Fruit fly (Drosophila melanogaster) whole organism, embryonic: Measurements from ENCODE around the gene vers.
A peak's percentile ranks its signal among the peaks of the same experiment; 100 is the strongest.

Source experiments
- ATbp ChIP-seq: fragments of 200-800 bp; sonication (Bioruptor generic); optimal IDR thresholded peaks from 2 replicates; lab custom pipeline; 2017; ENCODE audit warnings: missing biosample characterization, mild to moderate bottlenecking, missing genetic modification characterization, missing genetic modification reagents
- CG10209 ChIP-seq: fragments of 200-800 bp; sonication (Bioruptor generic); optimal IDR thresholded peaks from 3 replicates; lab custom pipeline; 2017; ENCODE audit warnings: missing biosample characterization, mild to moderate bottlenecking, missing genetic modification characterization, missing genetic modification reagents
- CG12219 ChIP-seq: fragments of 200-800 bp; sonication (Bioruptor generic); optimal IDR thresholded peaks from 3 replicates; lab custom pipeline; 2018; ENCODE audit warnings: missing biosample characterization, mild to moderate bottlenecking, missing genetic modification characterization
- CG12299 ChIP-seq: fragments of 200-800 bp; sonication (Bioruptor generic); optimal IDR thresholded peaks from 2 replicates; lab custom pipeline; 2018; ENCODE audit warnings: missing biosample characterization, mild to moderate bottlenecking, missing genetic modification characterization
- CG12744 ChIP-seq: fragments of 200-800 bp; sonication (Bioruptor generic); optimal IDR thresholded peaks from 2 replicates; lab custom pipeline; 2016; ENCODE audit warnings: missing biosample characterization, missing genetic modification characterization
- CG13287 ChIP-seq: fragments of 200-800 bp; sonication (Bioruptor generic); IDR thresholded peaks from 2 replicates; pipeline ENCODE4 v1.3.6; 2022; ENCODE audit warnings: missing biosample characterization, missing genetic modification characterization; ENCODE audit not compliant: partially characterized antibody
- CG13624 ChIP-seq: fragments of 200-800 bp; sonication (Bioruptor generic); optimal IDR thresholded peaks from 2 replicates; lab custom pipeline; 2016; ENCODE audit warnings: missing biosample characterization, missing genetic modification characterization
- CG13894 ChIP-seq: fragments of 200-800 bp; sonication (Bioruptor generic); optimal IDR thresholded peaks from 3 replicates; lab custom pipeline; 2018; ENCODE audit warnings: missing biosample characterization, mild to moderate bottlenecking, missing genetic modification characterization, moderate library complexity
- CG17359 ChIP-seq: fragments of 200-800 bp; sonication (Bioruptor generic); optimal IDR thresholded peaks from 3 replicates; lab custom pipeline; 2018; ENCODE audit warnings: missing biosample characterization, mild to moderate bottlenecking, missing genetic modification characterization, moderate library complexity
- CG17361 ChIP-seq: fragments of 200-800 bp; sonication (Bioruptor generic); IDR thresholded peaks from 3 replicates; pipeline ENCODE4 v1.3.6; 2022; ENCODE audit warnings: missing biosample characterization, missing genetic modification characterization
- CG18599 ChIP-seq: fragments of 200-800 bp; sonication (Bioruptor generic); optimal IDR thresholded peaks from 3 replicates; lab custom pipeline; 2017; ENCODE audit warnings: missing biosample characterization, missing genetic modification characterization, mild to moderate bottlenecking, moderate library complexity, missing genetic modification reagents
- CG2875 ChIP-seq: fragments of 200-800 bp; sonication (Bioruptor generic); optimal IDR thresholded peaks from 2 replicates; lab custom pipeline; 2017; ENCODE audit warnings: missing biosample characterization, mild to moderate bottlenecking, missing genetic modification characterization, missing genetic modification reagents
- CG30020 ChIP-seq: fragments of 200-800 bp; optimal IDR thresholded peaks from 2 replicates; lab custom pipeline; 2019; ENCODE audit warnings: missing biosample characterization, mild to moderate bottlenecking, missing genetic modification characterization, moderate library complexity
- CG31441 ChIP-seq: fragments of 200-800 bp; sonication (Bioruptor generic); IDR thresholded peaks from 2 replicates; pipeline ENCODE4 v1.3.6; 2022; ENCODE audit warnings: missing biosample characterization, missing genetic modification characterization
- CG3281 ChIP-seq: fragments of 200-800 bp; sonication (Bioruptor generic); optimal IDR thresholded peaks from 3 replicates; lab custom pipeline; 2017; ENCODE audit warnings: missing biosample characterization, mild to moderate bottlenecking, missing genetic modification characterization
- CG33557 ChIP-seq: fragments of 200-800 bp; sonication (Bioruptor generic); optimal IDR thresholded peaks from 2 replicates; lab custom pipeline; 2019; ENCODE audit warnings: missing biosample characterization, mild to moderate bottlenecking, missing genetic modification characterization, moderate library complexity
- CG3838 ChIP-seq: fragments of 200-800 bp; sonication (Bioruptor generic); optimal IDR thresholded peaks from 3 replicates; lab custom pipeline; 2016; ENCODE audit warnings: missing biosample characterization, missing genetic modification characterization
- CG4360 ChIP-seq: fragments of 200-800 bp; sonication (Bioruptor generic); IDR thresholded peaks from 2 replicates; pipeline ENCODE4 v1.3.6; 2022; ENCODE audit warnings: missing biosample characterization, missing genetic modification characterization
- CG6254 ChIP-seq: fragments of 200-800 bp; sonication (Bioruptor generic); optimal IDR thresholded peaks from 3 replicates; lab custom pipeline; 2017; ENCODE audit warnings: mild to moderate bottlenecking, missing biosample characterization, missing genetic modification reagents, missing genetic modification characterization
- CG6854 ChIP-seq: fragments of 200-800 bp; sonication (Bioruptor generic); optimal IDR thresholded peaks from 3 replicates; lab custom pipeline; 2017; ENCODE audit warnings: missing biosample characterization, mild to moderate bottlenecking, missing genetic modification characterization
- CG8924 ChIP-seq: fragments of 200-800 bp; optimal IDR thresholded peaks from 3 replicates; lab custom pipeline; 2019; ENCODE audit warnings: missing biosample characterization, mild to moderate bottlenecking, missing genetic modification characterization, moderate library complexity
- Chrac-16 ChIP-seq: fragments of 200-800 bp; sonication (Bioruptor generic); optimal IDR thresholded peaks from 3 replicates; lab custom pipeline; 2016; ENCODE audit warnings: missing biosample characterization, missing genetic modification characterization
- CkIIα-i1 ChIP-seq: fragments of 200-800 bp; sonication (Bioruptor generic); IDR thresholded peaks from 2 replicates; pipeline ENCODE4 v1.3.6; 2022; ENCODE audit warnings: missing biosample characterization, missing genetic modification characterization
- Doc3 ChIP-seq: fragments of 200-800 bp; sonication (Bioruptor generic); IDR thresholded peaks from 3 replicates; pipeline ENCODE4 v1.3.6; 2022; ENCODE audit warnings: missing biosample characterization, missing genetic modification characterization; ENCODE audit not compliant: partially characterized antibody
- Ets65A ChIP-seq: fragments of 200-800 bp; sonication (Bioruptor generic); peaks from one replicate; lab custom pipeline; 2016; ENCODE audit warnings: missing biosample characterization, missing genetic modification characterization
- Fer3 ChIP-seq: fragments of 200-800 bp; sonication (Bioruptor generic); optimal IDR thresholded peaks from 2 replicates; lab custom pipeline; 2018; ENCODE audit warnings: missing biosample characterization, mild to moderate bottlenecking, missing genetic modification characterization, moderate library complexity
- HLH4C ChIP-seq: fragments of 200-800 bp; sonication (Bioruptor generic); IDR thresholded peaks from 3 replicates; pipeline ENCODE4 v1.3.6; 2022; ENCODE audit warnings: missing biosample characterization, missing genetic modification characterization; ENCODE audit not compliant: partially characterized antibody
- Lhr ChIP-seq: fragments of 200-800 bp; sonication (Bioruptor generic); optimal IDR thresholded peaks from 3 replicates; lab custom pipeline; 2017; ENCODE audit warnings: mild to moderate bottlenecking, missing biosample characterization, missing genetic modification reagents, missing genetic modification characterization
- Mes4 ChIP-seq: fragments of 200-800 bp; sonication (Bioruptor generic); optimal IDR thresholded peaks from 2 replicates; lab custom pipeline; 2016; ENCODE audit warnings: missing biosample characterization, missing genetic modification characterization
- Opbp ChIP-seq: fragments of 200-800 bp; sonication (Bioruptor generic); IDR thresholded peaks from 3 replicates; pipeline ENCODE4 v1.3.6; 2022; ENCODE audit warnings: missing biosample characterization, missing genetic modification characterization; ENCODE audit not compliant: partially characterized antibody
- Ptx1 ChIP-seq: fragments of 200-800 bp; sonication (Bioruptor generic); IDR thresholded peaks from 2 replicates; pipeline ENCODE4 v1.3.6; 2022; ENCODE audit warnings: missing biosample characterization, missing genetic modification characterization
- Sox100B ChIP-seq: fragments of 200-800 bp; sonication (Bioruptor generic); optimal IDR thresholded peaks from 3 replicates; lab custom pipeline; 2018; ENCODE audit warnings: missing biosample characterization, mild to moderate bottlenecking, missing genetic modification characterization
- Vsx1 ChIP-seq: fragments of 200-800 bp; sonication (Bioruptor generic); optimal IDR thresholded peaks from 2 replicates; lab custom pipeline; 2017; ENCODE audit warnings: missing biosample characterization, mild to moderate bottlenecking, missing genetic modification characterization, missing genetic modification reagents
- bbx ChIP-seq: fragments of 200-800 bp; sonication (Bioruptor generic); IDR thresholded peaks from 2 replicates; pipeline ENCODE4 v1.3.6; 2022; ENCODE audit warnings: missing biosample characterization, missing genetic modification characterization; ENCODE audit not compliant: partially characterized antibody
- caup ChIP-seq: fragments of 200-800 bp; sonication (Bioruptor generic); optimal IDR thresholded peaks from 3 replicates; lab custom pipeline; 2017; ENCODE audit warnings: missing biosample characterization, mild to moderate bottlenecking, missing genetic modification characterization, moderate library complexity; ENCODE audit not compliant: severe bottlenecking
- dan ChIP-seq: fragments of 200-800 bp; sonication (Bioruptor generic); IDR thresholded peaks from 2 replicates; pipeline ENCODE4 v1.3.6; 2022; ENCODE audit warnings: missing biosample characterization, missing genetic modification characterization
- dmrt11E ChIP-seq: fragments of 200-800 bp; sonication (Bioruptor generic); optimal IDR thresholded peaks from 3 replicates; lab custom pipeline; 2018; ENCODE audit warnings: missing biosample characterization, mild to moderate bottlenecking, missing genetic modification characterization, moderate library complexity
- exex ChIP-seq: fragments of 200-800 bp; sonication (Bioruptor generic); optimal IDR thresholded peaks from 4 replicates; lab custom pipeline; 2018; ENCODE audit warnings: missing biosample characterization, mild to moderate bottlenecking, missing genetic modification characterization, moderate library complexity
- lilli ChIP-seq: fragments of 200-800 bp; sonication (Bioruptor generic); optimal IDR thresholded peaks from 3 replicates; lab custom pipeline; 2016; ENCODE audit warnings: missing biosample characterization, missing genetic modification characterization
- lola ChIP-seq, 3 experiments: fragments of >200 bp in 2 of 3; fragments of 200-800 bp in 1 of 3; sonication (Bioruptor generic) in 1 of 3; optimal IDR thresholded peaks; 2 replicates each; lab custom pipeline; 2017 to 2019; ENCODE audit warnings: missing biosample characterization in 3 of 3, missing genetic modification characterization in 3 of 3, mild to moderate bottlenecking in 1 of 3, moderate library complexity in 1 of 3
- nerfin-1 ChIP-seq: fragments of 200-800 bp; sonication (Bioruptor generic); optimal IDR thresholded peaks from 3 replicates; lab custom pipeline; 2019; ENCODE audit warnings: missing biosample characterization, mild to moderate bottlenecking, missing genetic modification characterization, moderate library complexity
- otp ChIP-seq: fragments of 200-800 bp; sonication (Bioruptor generic); IDR thresholded peaks from 3 replicates; pipeline ENCODE4, ENCODE4 v1.3.6; 2022; ENCODE audit warnings: missing biosample characterization, missing genetic modification characterization
- ranshi ChIP-seq: fragments of 200-800 bp; sonication (Bioruptor generic); IDR thresholded peaks from 2 replicates; pipeline ENCODE4 v1.3.6; 2022; ENCODE audit warnings: missing biosample characterization, missing genetic modification characterization
- slp2 ChIP-seq: fragments of 200-800 bp; sonication (Bioruptor generic); optimal IDR thresholded peaks from 2 replicates; lab custom pipeline; 2016; ENCODE audit warnings: missing biosample characterization, missing genetic modification characterization
- ssp ChIP-seq: fragments of 200-800 bp; sonication (Bioruptor generic); IDR thresholded peaks from 2 replicates; pipeline ENCODE4 v1.3.6; 2022; ENCODE audit warnings: missing biosample characterization, missing genetic modification characterization
- tio ChIP-seq: fragments of 200-800 bp; sonication (Bioruptor generic); optimal IDR thresholded peaks from 2 replicates; lab custom pipeline; 2017; ENCODE audit warnings: missing biosample characterization, missing genetic modification characterization, inconsistent platforms
- twi ChIP-seq: fragments of 200-800 bp; optimal IDR thresholded peaks from 2 replicates; lab custom pipeline; 2019; ENCODE audit warnings: missing biosample characterization, mild to moderate bottlenecking, missing genetic modification characterization, moderate library complexity
- z ChIP-seq: fragments of 200-800 bp; sonication (Bioruptor generic); IDR thresholded peaks from 3 replicates; pipeline ENCODE4 v1.3.6; 2022; ENCODE audit warnings: missing biosample characterization, missing genetic modification characterization

The vers gene

dm6 chr3L:12078551-12079318 is 37.2 kb upstream of the vers start (continued):
- peak; percentile 24 for TF ChIP-seq exex (tag; lab: Kevin White, UChicago)
- TF ChIP-seq CG13287 (GFP tag; lab: Robert Waterston, UW), result no peak
- peak; percentile 33 for TF ChIP-seq Fer3 (tag; lab: Kevin White, UChicago)
- TF ChIP-seq HLH4C (GFP tag; lab: Robert Waterston, UW), result no peak
- no peak for TF ChIP-seq slp2
- no peak for TF ChIP-seq Opbp (GFP tag; lab: Robert Waterston, UW)
- TF ChIP-seq CG6854 (GFP tag; lab: Kevin White, UChicago), result peak; percentile 25
- no peak for TF ChIP-seq Mes4 (GFP tag; lab: Kevin White, UChicago)
- TF ChIP-seq Ptx1, result no peak
- 0 out of 2 replicates have a peak, but pooled peaks have one; percentile 11 for TF ChIP-seq CG31441 (GFP tag; lab: Robert Waterston, UW)
- no peak for TF ChIP-seq ssp (GFP tag; lab: Robert Waterston, UW)
- no peak for TF ChIP-seq CG4360 (GFP tag; lab: Robert Waterston, UW)
- no peak for TF ChIP-seq CG3838 (GFP tag; lab: Kevin White, UChicago)
- peak; percentile 38 for TF ChIP-seq dmrt11E
- TF ChIP-seq Doc3 (GFP tag; lab: Robert Waterston, UW), result no peak
- 0 out of 3 replicates have a peak, but pooled peaks have one; percentile 12 for TF ChIP-seq CG17361
- TF ChIP-seq Vsx1 (GFP tag; lab: Kevin White, UChicago), result peak; percentile 72
- TF ChIP-seq bbx (GFP tag; lab: Robert Waterston, UW), result no peak
- peak; percentile 39 for TF ChIP-seq caup (GFP tag; lab: Kevin White, UChicago)
- TF ChIP-seq CG13624 (GFP tag; lab: Kevin White, UChicago), result no peak
- no peak for TF ChIP-seq CG12219 (GFP tag; lab: Kevin White, UChicago)
- TF ChIP-seq Lhr (GFP tag; lab: Kevin White, UChicago), result no peak
- TF ChIP-seq CG33557 (GFP tag; lab: Kevin White, UChicago), result peak; percentile 69
- no peak for TF ChIP-seq CG12744 (GFP tag; lab: Kevin White, UChicago)
- TF ChIP-seq Chrac-16 (GFP tag; lab: Kevin White, UChicago), result no peak
- peak; percentile 32 for TF ChIP-seq CG10209 (GFP tag; lab: Kevin White, UChicago)
- TF ChIP-seq CG2875 (GFP tag; lab: Kevin White, UChicago), result no peak
- TF ChIP-seq CG18599, result peak; percentile 16
- no peak for TF ChIP-seq CG12299 (tag; lab: Kevin White, UChicago)
- TF ChIP-seq ranshi (GFP tag; lab: Robert Waterston, UW), result no peak
- no peak for TF ChIP-seq CG30020 (tag; lab: Kevin White, UChicago)
- no peak for TF ChIP-seq Ets65A (GFP tag; lab: Kevin White, UChicago)
- no peak for TF ChIP-seq lilli (GFP tag; lab: Kevin White, UChicago)
- TF ChIP-seq CkIIα-i1 (GFP tag; lab: Robert Waterston, UW), result no peak
- peak; percentile 33 for TF ChIP-seq CG13894 (tag; lab: Kevin White, UChicago)
- peak; percentile 33 for TF ChIP-seq CG6254
- peak; percentile 64 for TF ChIP-seq twi (tag; lab: Kevin White, UChicago)
- peak; percentile 61 for TF ChIP-seq ATbp (GFP tag; lab: Kevin White, UChicago)
- TF ChIP-seq lola (GFP tag; optimal IDR thresholded peaks at IDR 0.05; lab: Kevin White, UChicago), result peak in 1 of 3 experiments; percentile 5
- TF ChIP-seq Sox100B (GFP tag; lab: Kevin White, UChicago), result peak; percentile 41
- no peak for TF ChIP-seq z (GFP tag; lab: Robert Waterston, UW)
- no peak for TF ChIP-seq dan (GFP tag; lab: Robert Waterston, UW)
- TF ChIP-seq otp, result 0 out of 3 replicates have a peak, but pooled peaks have one; percentile 11
- peak; percentile 6 for TF ChIP-seq CG17359 (tag; lab: Kevin White, UChicago)
- TF ChIP-seq CG8924 (tag; lab: Kevin White, UChicago), result peak; percentile 26
- peak; percentile 22 for TF ChIP-seq nerfin-1 (tag; lab: Kevin White, UChicago)
- TF ChIP-seq CG3281 (GFP tag; lab: Kevin White, UChicago), result peak; percentile 9
- TF ChIP-seq tio (GFP tag; lab: Kevin White, UChicago), result no peak
